Fruit fly (Drosophila melanogaster): ENCODE measurements around the gene CheB98a.
"Not testable (repeated sequence)": the region's sequence is repeated elsewhere in the genome, so short reads cannot be mapped to it uniquely, and the experiment has no call there.

CheB98a gene

dm6 chr3R:28806402-28806801 is at the start of gene CheB98a:
Gene CheB98a, plus strand, starts transcription at chr3R:28806702.
- TF ChIP-seq cic (GFP tag; optimal IDR thresholded peaks at IDR 0.05) (no peak), tj (GFP tag; optimal IDR thresholded peaks at IDR 0.05) (no peak), Hr96 (GFP tag; optimal IDR thresholded peaks at IDR 0.05) (no peak), bab1 (GFP tag; optimal IDR thresholded peaks at IDR 0.05) (no peak), kay (GFP tag; ENCODE audit: borderline replicate concordance) (no peak), CG12768 (GFP tag; optimal IDR thresholded peaks at IDR 0.05) (no peak), ovo (GFP tag; optimal IDR thresholded peaks at IDR 0.05) (no peak), Clk (GFP tag; optimal IDR thresholded peaks at IDR 0.05) (no peak), CG7045 (GFP tag; optimal IDR thresholded peaks at IDR 0.05) (no peak), CG5204 (GFP tag; optimal IDR thresholded peaks at IDR 0.05) (no peak), Crg-1 (GFP tag; optimal IDR thresholded peaks at IDR 0.05) (no peak), cnc (optimal IDR thresholded peaks at IDR 0.05) (no peak), Mnt (GFP tag; optimal IDR thresholded peaks at IDR 0.05) (no peak), CG14711 (tag; optimal IDR thresholded peaks at IDR 0.05) (no peak), CG33017 (tag; optimal IDR thresholded peaks at IDR 0.05) (no peak), CG11617 (GFP tag; optimal IDR thresholded peaks at IDR 0.05) (no peak)

- no peak for TF ChIP-seq CG12768 (GFP tag; optimal IDR thresholded peaks at IDR 0.05)
- TF ChIP-seq Hr96 (GFP tag; optimal IDR thresholded peaks at IDR 0.05) = no peak
- TF ChIP-seq CG5204 (GFP tag; optimal IDR thresholded peaks at IDR 0.05) = no peak
- TF ChIP-seq CG33017 (tag; optimal IDR thresholded peaks at IDR 0.05) = no peak
- TF ChIP-seq Mnt (GFP tag; optimal IDR thresholded peaks at IDR 0.05) = no peak
- TF ChIP-seq CG11617 (GFP tag; optimal IDR thresholded peaks at IDR 0.05) = no peak
- no peak for TF ChIP-seq CG7101 (tag; optimal IDR thresholded peaks at IDR 0.05)
- no peak for TF ChIP-seq toe (GFP tag; optimal IDR thresholded peaks at IDR 0.05)
- no peak for TF ChIP-seq bab1 (GFP tag; optimal IDR thresholded peaks at IDR 0.05)
- no peak for TF ChIP-seq cic (GFP tag; optimal IDR thresholded peaks at IDR 0.05)
These were observed 49.6 kb upstream of the CheB98a start, which contains the start of gene CG9997 for dm6 chr3R:28756879-28757278. Gene CG9997, minus strand, starts transcription at chr3R:28756979.

dm6 chr3R:28758134-28758533 is 48.4 kb upstream of the CheB98a start, which contains the start of gene aqrs:
Gene aqrs, minus strand, starts transcription at chr3R:28758234.
- TF ChIP-seq Clk (GFP tag; optimal IDR thresholded peaks at IDR 0.05); toe (GFP tag; optimal IDR thresholded peaks at IDR 0.05); CG7101 (tag; optimal IDR thresholded peaks at IDR 0.05): not testable (repeated sequence)

- TF ChIP-seq CG1620 (GFP tag; optimal IDR thresholded peaks at IDR 0.05) (no peak), toe (GFP tag; optimal IDR thresholded peaks at IDR 0.05) (no peak), Mnt (GFP tag; optimal IDR thresholded peaks at IDR 0.05) (no peak), CG11617 (GFP tag; optimal IDR thresholded peaks at IDR 0.05) (no peak), cic (GFP tag; optimal IDR thresholded peaks at IDR 0.05) (no peak), CG7101 (tag; optimal IDR thresholded peaks at IDR 0.05) (no peak), CG14711 (tag; optimal IDR thresholded peaks at IDR 0.05) (no peak), Crg-1 (GFP tag; optimal IDR thresholded peaks at IDR 0.05) (no peak), bab1 (GFP tag; optimal IDR thresholded peaks at IDR 0.05) (no peak), Clk (GFP tag; optimal IDR thresholded peaks at IDR 0.05) (no peak), cnc (optimal IDR thresholded peaks at IDR 0.05) (no peak), CG33017 (tag; optimal IDR thresholded peaks at IDR 0.05) (no peak), ovo (GFP tag; optimal IDR thresholded peaks at IDR 0.05) (no peak), kay (GFP tag; ENCODE audit: borderline replicate concordance) (no peak), CG7045 (GFP tag; optimal IDR thresholded peaks at IDR 0.05) (no peak), Hr96 (GFP tag; optimal IDR thresholded peaks at IDR 0.05) (no peak), pad (GFP tag; optimal IDR thresholded peaks at IDR 0.05) (no peak), CG5204 (GFP tag; optimal IDR thresholded peaks at IDR 0.05) (no peak), tj (GFP tag; optimal IDR thresholded peaks at IDR 0.05) (no peak)
These were observed 30.8 kb upstream of the CheB98a start for dm6 chr3R:28775703-28776102.

dm6 chr3R:28789317-28789716 is 17.2 kb upstream of the CheB98a start, which contains the start of gene CG34295:
Gene CG34295, plus strand, starts transcription at chr3R:28789617.
- TF ChIP-seq Hr96 (GFP tag; optimal IDR thresholded peaks at IDR 0.05) (no peak), bab1 (GFP tag; optimal IDR thresholded peaks at IDR 0.05) (no peak), pad (GFP tag; optimal IDR thresholded peaks at IDR 0.05) (no peak)

dm6 chr3R:28790222-28790621 is 16.3 kb upstream of the CheB98a start, which contains the start of gene intr:
Gene intr, plus strand, starts transcription at chr3R:28790522.
- no peak for TF ChIP-seq cic (GFP tag; optimal IDR thresholded peaks at IDR 0.05)
- no peak for TF ChIP-seq CG12768 (GFP tag; optimal IDR thresholded peaks at IDR 0.05)

dm6 chr3R:28805164-28805563 is 1.3 kb upstream of the CheB98a start:
- no peak for TF ChIP-seq Clk (GFP tag; optimal IDR thresholded peaks at IDR 0.05)
- no peak for TF ChIP-seq toe (GFP tag; optimal IDR thresholded peaks at IDR 0.05)
- no peak for TF ChIP-seq cic (GFP tag; optimal IDR thresholded peaks at IDR 0.05)
- no peak for TF ChIP-seq CG12768 (GFP tag; optimal IDR thresholded peaks at IDR 0.05)
- no peak for TF ChIP-seq ovo (GFP tag; optimal IDR thresholded peaks at IDR 0.05)
- TF ChIP-seq CG7101 (tag; optimal IDR thresholded peaks at IDR 0.05) = no peak
- no peak for TF ChIP-seq CG11617 (GFP tag; optimal IDR thresholded peaks at IDR 0.05)
